Fruit fly (Drosophila melanogaster) S2 (cell line): Measurements from ENCODE around the gene Grasp65.

Experiments used
- CG8478 ChIP-seq: fragments of >200 bp; optimal IDR thresholded peaks from 2 replicates; lab custom pipeline; 2018
- CTCF ChIP-seq, 2 experiments: fragments of >200 bp; optimal IDR thresholded peaks; 2 replicates each; lab custom pipeline; 2018

DNA sequence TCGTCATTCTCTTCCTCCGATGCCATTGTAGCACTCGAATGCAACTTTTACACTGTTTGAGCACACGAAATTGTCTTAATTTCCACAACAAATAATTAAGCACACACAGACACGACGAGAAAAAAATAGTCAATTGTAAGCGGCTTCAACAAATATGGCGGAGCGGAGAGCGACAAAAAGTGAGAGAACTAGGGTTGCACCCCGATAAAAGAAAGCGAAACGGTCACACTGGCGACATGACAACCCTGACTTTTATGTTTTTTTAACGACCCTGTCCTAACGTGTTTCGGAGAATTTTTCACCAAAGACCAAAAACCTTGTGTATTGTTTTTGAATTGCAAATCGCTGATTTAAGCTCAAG lies 14.7 kb upstream of the Grasp65 start, which contains the start of the genes Mi-2 and Prp3:
- TF ChIP-seq CG8478 (no peak), CTCF (optimal IDR thresholded peaks at IDR 0.05; lab: Kevin White, UChicago) (peak; percentile 47 to 52)
